Worm (Caenorhabditis elegans) whole organism, young adult: Measurements from ENCODE around the gene B0416.11.

Experiments used
- B0261.1 ChIP-seq: sonication (generic microtip); optimal IDR thresholded peaks from 2 replicates; lab custom pipeline; 2016; ENCODE audit warnings: mild to moderate bottlenecking, missing genetic modification characterization, moderate library complexity, missing compliant biosample characterization
- C17E4.6 ChIP-seq: fragments of 200-800 bp; sonication (Bioruptor generic); IDR thresholded peaks from 2 replicates; pipeline ENCODE4 v1.3.6; 2022; ENCODE audit warnings: missing genetic modification reagents, missing genetic modification characterization, missing compliant biosample characterization
- D2030.7 ChIP-seq: fragments of 200-800 bp; sonication (Bioruptor generic); IDR thresholded peaks from 2 replicates; pipeline ENCODE4 v1.3.6; 2022; ENCODE audit warnings: missing genetic modification reagents, missing genetic modification characterization, missing compliant biosample characterization
- F57A8.1 ChIP-seq: fragments of 200-800 bp; sonication (Bioruptor generic); optimal IDR thresholded peaks from 2 replicates; lab custom pipeline; 2018; ENCODE audit warnings: mild to moderate bottlenecking, missing genetic modification characterization, moderate library complexity, missing compliant biosample characterization
- F57C9.4 ChIP-seq: sonication (generic microtip); optimal IDR thresholded peaks from 2 replicates; lab custom pipeline; 2017; ENCODE audit warnings: mild to moderate bottlenecking, missing genetic modification characterization, missing compliant biosample characterization
- T07F8.4 ChIP-seq: sonication (generic microtip); optimal IDR thresholded peaks from 2 replicates; lab custom pipeline; 2016; ENCODE audit warnings: mild to moderate bottlenecking, missing genetic modification characterization, moderate library complexity, missing compliant biosample characterization
- T26A5.8 ChIP-seq: sonication (generic microtip); optimal IDR thresholded peaks from 2 replicates; lab custom pipeline; 2016; ENCODE audit warnings: missing genetic modification characterization, missing compliant biosample characterization
- Y53F4B.3 ChIP-seq: fragments of 200-800 bp; sonication (Bioruptor generic); IDR thresholded peaks from 2 replicates; pipeline ENCODE4 v1.3.6; 2022; ENCODE audit warnings: missing genetic modification reagents, missing genetic modification characterization, missing compliant biosample characterization
- Y79H2A.3 ChIP-seq: fragments of 200-800 bp; sonication (Bioruptor generic); conservative IDR thresholded peaks from 2 replicates; pipeline ENCODE4 v1.3.6; 2022; ENCODE audit warnings: missing genetic modification reagents, missing genetic modification characterization, missing compliant biosample characterization
- Y95B8A.8 ChIP-seq: fragments of 200-800 bp; sonication (Bioruptor generic); IDR thresholded peaks from 2 replicates; pipeline ENCODE4 v1.3.6; 2022; ENCODE audit warnings: missing genetic modification reagents, missing genetic modification characterization, missing compliant biosample characterization
- ZK185.1 ChIP-seq: sonication (generic microtip); optimal IDR thresholded peaks from 2 replicates; lab custom pipeline; 2016; ENCODE audit warnings: mild to moderate bottlenecking, missing genetic modification characterization, missing compliant biosample characterization; ENCODE audit not compliant: poor library complexity, severe bottlenecking
- akir-1 ChIP-seq: fragments of 200-800 bp; sonication (Bioruptor generic); optimal IDR thresholded peaks from 2 replicates; lab custom pipeline; 2018; ENCODE audit warnings: mild to moderate bottlenecking, missing genetic modification characterization, moderate library complexity, missing compliant biosample characterization
- atf-7 ChIP-seq: sonication (generic microtip); optimal IDR thresholded peaks from 2 replicates; lab custom pipeline; 2017; ENCODE audit warnings: mild to moderate bottlenecking, missing genetic modification characterization, missing compliant biosample characterization
- attf-3 ChIP-seq: fragments of 200-800 bp; sonication (Bioruptor generic); conservative IDR thresholded peaks from 2 replicates; pipeline ENCODE4 v1.3.6; 2022; ENCODE audit warnings: missing genetic modification reagents, missing genetic modification characterization, missing compliant biosample characterization
- attf-5 ChIP-seq: fragments of 200-800 bp; sonication (Bioruptor generic); optimal IDR thresholded peaks from 2 replicates; lab custom pipeline; 2018; ENCODE audit warnings: mild to moderate bottlenecking, missing genetic modification characterization, missing compliant biosample characterization
- cebp-2 ChIP-seq: fragments of 200-800 bp; sonication (Bioruptor generic); IDR thresholded peaks from 2 replicates; pipeline ENCODE4 v1.3.6; 2022; ENCODE audit warnings: missing genetic modification characterization, missing compliant biosample characterization
- ceh-100 ChIP-seq: fragments of 200-800 bp; sonication (Bioruptor generic); IDR thresholded peaks from 2 replicates; pipeline ENCODE4 v1.3.6; 2022; ENCODE audit warnings: missing genetic modification reagents, missing genetic modification characterization, missing compliant biosample characterization
- ceh-27 ChIP-seq: fragments of 200-800 bp; sonication (Bioruptor generic); optimal IDR thresholded peaks from 2 replicates; lab custom pipeline; 2018; ENCODE audit warnings: mild to moderate bottlenecking, missing genetic modification characterization, moderate library complexity, missing compliant biosample characterization
- ceh-40 ChIP-seq: fragments of 200-800 bp; sonication (Bioruptor generic); IDR thresholded peaks from 2 replicates; pipeline ENCODE4 v1.3.6; 2022; ENCODE audit warnings: missing genetic modification characterization, missing compliant biosample characterization
- ceh-91 ChIP-seq: fragments of 200-800 bp; sonication (Bioruptor generic); IDR thresholded peaks from 2 replicates; pipeline ENCODE4 v1.3.6; 2022; ENCODE audit warnings: missing genetic modification reagents, missing genetic modification characterization, missing compliant biosample characterization
- ets-4 ChIP-seq: fragments of 200-800 bp; sonication (Bioruptor generic); optimal IDR thresholded peaks from 2 replicates; lab custom pipeline; 2018; ENCODE audit warnings: mild to moderate bottlenecking, missing genetic modification characterization, missing compliant biosample characterization
- hmg-1.2 ChIP-seq: fragments of 200-800 bp; sonication (Bioruptor generic); IDR thresholded peaks from 2 replicates; pipeline ENCODE4 v1.3.6; 2022; ENCODE audit warnings: missing genetic modification reagents, missing genetic modification characterization, missing compliant biosample characterization
- let-607 ChIP-seq, 2 experiments: fragments of 200-800 bp in 1 of 2; sonication (Bioruptor generic) in 1 of 2; sonication (generic microtip) in 1 of 2; optimal IDR thresholded peaks; 2 replicates each; lab custom pipeline; 2016 to 2018; ENCODE audit warnings: mild to moderate bottlenecking in 2 of 2, missing compliant biosample characterization in 2 of 2, missing genetic modification characterization in 2 of 2, moderate library complexity in 2 of 2, missing genotype in 1 of 2
- lsy-27 ChIP-seq: sonication (generic microtip); optimal IDR thresholded peaks from 2 replicates; lab custom pipeline; 2017; ENCODE audit warnings: missing genetic modification characterization, mild to moderate bottlenecking, missing compliant biosample characterization, antibody characterized with exemption, missing genotype, borderline replicate concordance; ENCODE audit not compliant: insufficient read depth
- madf-10 ChIP-seq: sonication (generic microtip); optimal IDR thresholded peaks from 2 replicates; lab custom pipeline; 2016; ENCODE audit warnings: mild to moderate bottlenecking, missing genetic modification characterization, missing compliant biosample characterization
- madf-6 ChIP-seq: fragments of 200-800 bp; sonication (Bioruptor generic); IDR thresholded peaks from 2 replicates; pipeline ENCODE4 v1.3.6; 2022; ENCODE audit warnings: missing genetic modification reagents, missing genetic modification characterization, missing compliant biosample characterization
- mel-28 ChIP-seq: sonication (generic microtip); optimal IDR thresholded peaks from 2 replicates; lab custom pipeline; 2016; ENCODE audit warnings: borderline replicate concordance, mild to moderate bottlenecking, missing genetic modification characterization, missing compliant biosample characterization
- nfyb-1 ChIP-seq: fragments of 200-800 bp; sonication (Bioruptor generic); IDR thresholded peaks from 2 replicates; pipeline ENCODE4 v1.3.6; 2022; ENCODE audit warnings: missing genetic modification reagents, missing genetic modification characterization, missing compliant biosample characterization
- nhr-179 ChIP-seq: sonication (generic microtip); optimal IDR thresholded peaks from 2 replicates; lab custom pipeline; 2016; ENCODE audit warnings: mild to moderate bottlenecking, missing genetic modification characterization, missing compliant biosample characterization
- nhr-80 ChIP-seq: sonication (generic microtip); optimal IDR thresholded peaks from 2 replicates; lab custom pipeline; 2016; ENCODE audit warnings: missing genetic modification characterization, missing compliant biosample characterization
- snpc-4 ChIP-seq, 5 experiments: fragments of 150-350 bp in 1 of 5; sonication (generic microtip) in 4 of 5; optimal IDR thresholded peaks; 2 replicates each; lab custom pipeline; 2014 to 2018; ENCODE audit warnings: missing genetic modification characterization in 5 of 5, missing biosample characterization in 3 of 5, antibody characterized with exemption in 2 of 5, mild to moderate bottlenecking in 2 of 5, missing compliant biosample characterization in 2 of 5, missing genotype in 2 of 5, moderate library complexity in 2 of 5, missing genetic modification reagents in 1 of 5
- tbx-9 ChIP-seq: sonication (generic microtip); optimal IDR thresholded peaks from 2 replicates; lab custom pipeline; 2016; ENCODE audit warnings: borderline replicate concordance, missing genetic modification characterization, inconsistent platforms, missing compliant biosample characterization
- tlf-1 ChIP-seq: fragments of 200-800 bp; sonication (Bioruptor generic); optimal IDR thresholded peaks from 2 replicates; lab custom pipeline; 2018; ENCODE audit warnings: mild to moderate bottlenecking, missing genetic modification characterization, missing compliant biosample characterization
- zim-3 ChIP-seq: sonication (generic microtip); optimal IDR thresholded peaks from 2 replicates; lab custom pipeline; 2017; ENCODE audit warnings: mild to moderate bottlenecking, missing genetic modification characterization, moderate library complexity, missing compliant biosample characterization
- ztf-22 ChIP-seq: fragments of 200-800 bp; sonication (Bioruptor generic); optimal IDR thresholded peaks from 2 replicates; lab custom pipeline; 2018; ENCODE audit warnings: mild to moderate bottlenecking, missing genetic modification characterization, moderate library complexity, missing compliant biosample characterization
- ztf-26 ChIP-seq: sonication (generic microtip); optimal IDR thresholded peaks from 2 replicates; lab custom pipeline; 2017; ENCODE audit warnings: missing genetic modification characterization, missing compliant biosample characterization

B0416.11 gene

DNA sequence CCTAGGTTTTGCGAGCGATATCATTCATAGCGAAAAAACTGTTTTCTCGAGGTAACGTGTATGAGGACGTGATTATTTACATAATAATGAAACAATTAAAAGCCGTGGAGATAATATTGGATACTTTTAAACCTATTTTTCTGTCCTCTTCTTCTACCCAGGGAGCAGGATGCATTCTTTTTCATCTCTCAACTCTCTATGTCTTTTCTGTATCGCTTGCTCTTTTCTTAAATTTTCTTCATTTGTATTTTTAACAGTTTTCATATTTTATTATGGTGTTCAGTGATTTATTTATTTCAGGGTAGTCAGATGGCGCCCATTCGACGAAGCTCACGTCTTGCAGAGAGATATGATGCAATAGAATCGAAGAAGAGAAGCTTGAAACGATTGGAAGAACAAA is 4.3 kb downstream of the B0416.11 start, which contains the start of gene B0416.4:
Gene B0416.4, plus strand, starts transcription at position 301 of the 400 bp plus-strand sequence.
- TF ChIP-seq atf-7: no peak
- no peak for TF ChIP-seq tlf-1 (GFP tag; lab: Kevin White, UChicago)
- TF ChIP-seq ceh-40 (GFP tag; lab: Robert Waterston, UW): no peak
- no peak for TF ChIP-seq ets-4 (GFP tag; lab: Kevin White, UChicago)
- TF ChIP-seq D2030.7 (GFP tag; lab: Robert Waterston, UW): no peak
- TF ChIP-seq nhr-179 (tag; lab: Kevin White, UChicago): no peak
- no peak for TF ChIP-seq zim-3 (tag; lab: Kevin White, UChicago)
- no peak for TF ChIP-seq akir-1 (GFP tag; lab: Kevin White, UChicago)
- TF ChIP-seq T26A5.8 (tag; lab: Kevin White, UChicago): no peak
- no peak for TF ChIP-seq F57A8.1 (GFP tag; lab: Kevin White, UChicago)
- TF ChIP-seq mel-28: no peak
- TF ChIP-seq snpc-4 (GFP tag; optimal IDR thresholded peaks at IDR 0.05; lab: Kevin White, UChicago): no peak
- TF ChIP-seq snpc-4 (tag; optimal IDR thresholded peaks at IDR 0.05; lab: Kevin White, UChicago): no peak
- TF ChIP-seq F57C9.4 (tag; lab: Kevin White, UChicago): no peak
- TF ChIP-seq madf-10: no peak
- TF ChIP-seq T07F8.4 (tag; lab: Kevin White, UChicago): no peak
- TF ChIP-seq Y95B8A.8 (GFP tag; lab: Robert Waterston, UW): no peak
- no peak for TF ChIP-seq Y53F4B.3 (GFP tag; lab: Robert Waterston, UW)
- TF ChIP-seq tbx-9: no peak
- no peak for TF ChIP-seq ceh-91

DNA sequence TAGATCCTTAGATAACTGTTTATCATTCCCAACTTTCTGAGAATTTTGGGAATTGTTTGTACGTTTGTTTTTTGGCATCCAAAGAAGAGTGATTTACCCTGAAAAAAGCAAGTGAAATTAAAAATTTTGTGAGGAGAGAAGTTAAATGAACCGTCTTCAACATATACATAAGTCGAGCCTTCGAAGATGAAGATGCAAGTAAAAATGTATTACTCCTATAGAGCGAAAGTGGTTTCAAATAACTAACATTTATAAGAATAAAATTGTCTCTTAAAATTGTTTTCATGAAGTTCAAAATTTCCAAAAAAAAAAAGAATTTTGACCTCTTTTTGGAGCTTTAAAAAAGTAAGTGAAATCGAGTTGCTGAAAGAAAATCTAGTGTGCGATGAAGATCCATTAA is 8.4 kb downstream of the B0416.11 start, which contains the start of gene B0416.10:
Gene B0416.10, minus strand, starts transcription at position 101 of the 400 bp plus-strand sequence.
- TF ChIP-seq T26A5.8 (tag; lab: Kevin White, UChicago) (no peak), ceh-27 (GFP tag; lab: Kevin White, UChicago) (no peak), madf-6 (no peak), Y79H2A.3 (GFP tag; lab: Robert Waterston, UW) (no peak)

DNA sequence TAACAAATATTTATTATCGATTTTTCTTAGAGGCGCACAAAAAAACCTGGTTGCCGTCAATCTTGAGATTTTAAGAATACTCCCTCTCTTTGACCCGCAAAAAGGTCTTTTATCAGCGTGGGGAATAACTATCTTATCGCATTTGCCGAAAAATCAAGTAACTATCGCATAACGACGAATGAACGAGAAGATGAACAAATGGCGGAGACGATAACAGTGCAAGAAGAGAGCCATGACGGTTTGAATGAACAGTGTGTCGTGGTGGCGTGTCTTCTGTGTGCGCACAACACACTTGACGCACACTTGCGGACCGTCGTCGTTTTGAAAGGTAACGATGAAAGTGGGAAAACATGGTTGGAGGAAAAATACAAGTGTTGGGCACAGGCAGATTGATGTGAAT is 11.0 kb downstream of the B0416.11 start:
- peak; percentile 14 for TF ChIP-seq ztf-26 (tag; lab: Kevin White, UChicago)
- TF ChIP-seq nfyb-1 (GFP tag; lab: Robert Waterston, UW): 0 out of 2 replicates have a peak, but pooled peaks have one; percentile 17
- no peak for TF ChIP-seq ceh-100 (GFP tag; lab: Robert Waterston, UW)
- peak; percentile 95 for TF ChIP-seq nhr-80 (tag; lab: Kevin White, UChicago)
- no peak for TF ChIP-seq attf-3 (GFP tag; lab: Robert Waterston, UW)
- peak; percentile 22 for TF ChIP-seq attf-5 (GFP tag; lab: Kevin White, UChicago)
- peak; percentile 47 for TF ChIP-seq atf-7
- no peak for TF ChIP-seq cebp-2
- peak; percentile 1 for TF ChIP-seq ztf-22
- TF ChIP-seq hmg-1.2 (GFP tag; lab: Robert Waterston, UW): peak; percentile 30; the same call in 1 of the 2 replicates
- no peak for TF ChIP-seq B0261.1 (tag; lab: Kevin White, UChicago)
- peak; percentile 8 for TF ChIP-seq ZK185.1
- TF ChIP-seq let-607 (tag; optimal IDR thresholded peaks at IDR 0.05; lab: Kevin White, UChicago): peak; percentile 65 to 84
- no peak for TF ChIP-seq C17E4.6 (GFP tag; lab: Robert Waterston, UW)
- no peak for TF ChIP-seq lsy-27 (tag; lab: Kevin White, UChicago)
- TF ChIP-seq ets-4 (GFP tag; lab: Kevin White, UChicago): peak; percentile 51
